Worm (Caenorhabditis elegans): ENCODE data around the gene C25H3.15.

DNA sequence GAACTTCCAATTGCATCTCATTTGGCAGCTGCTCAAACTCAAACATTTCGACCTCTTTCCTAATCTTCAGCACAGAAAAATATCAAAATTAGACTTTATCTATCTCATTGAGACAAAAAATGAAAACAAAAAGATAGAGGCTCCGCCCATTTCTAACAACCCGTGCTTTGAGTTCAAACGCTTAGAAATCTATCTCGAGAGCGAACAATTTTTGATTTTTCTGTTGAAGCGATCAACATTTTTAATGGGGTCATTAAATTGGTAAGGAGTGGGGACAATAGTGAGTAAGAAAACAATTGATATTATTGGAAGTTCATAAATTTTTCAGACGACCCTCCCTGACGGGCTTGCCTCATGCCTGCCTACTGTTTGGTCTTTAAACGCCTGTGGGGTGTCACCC lies 33.7 kb downstream of the C25H3.15 start, which contains the start of the genes C25H3.10 and C25H3.1:
- TF ChIP-seq ama-1 (optimal IDR thresholded peaks at IDR 0.05) (no peak), ceh-6 (GFP tag; optimal IDR thresholded peaks at IDR 0.05) (no peak), elt-2 (tag; optimal IDR thresholded peaks at IDR 0.05) (no peak), tbx-2 (tag; optimal IDR thresholded peaks at IDR 0.05) (no peak), sox-4 (tag; optimal IDR thresholded peaks at IDR 0.05) (no peak), pag-3 (tag; optimal IDR thresholded peaks at IDR 0.05; ENCODE audit: borderline replicate concordance) (no peak), fkh-6 (tag; optimal IDR thresholded peaks at IDR 0.05) (no peak), hlh-6 (tag; optimal IDR thresholded peaks at IDR 0.05) (no peak)
